Fruit fly (Drosophila melanogaster) whole organism, embryonic: ENCODE results near the gene CG31797.

Experiments
- CG14860 ChIP-seq: fragments of 200-800 bp; sonication (Bioruptor generic); IDR thresholded peaks from 3 replicates; pipeline ENCODE4 v1.3.6; 2022; ENCODE audit warnings: missing biosample characterization, missing genetic modification characterization; ENCODE audit not compliant: partially characterized antibody
- CG7556 ChIP-seq: fragments of 200-800 bp; sonication (Bioruptor generic); optimal IDR thresholded peaks from 2 replicates; lab custom pipeline; 2017; ENCODE audit warnings: missing biosample characterization, mild to moderate bottlenecking, missing genetic modification characterization
- Dbx ChIP-seq: fragments of 200-800 bp; sonication (Bioruptor generic); IDR thresholded peaks from 3 replicates; pipeline ENCODE4 v1.3.6; 2022; ENCODE audit warnings: missing biosample characterization, missing genetic modification characterization
- Dek ChIP-seq: fragments of 200-800 bp; sonication (Bioruptor generic); optimal IDR thresholded peaks from 3 replicates; lab custom pipeline; 2019; ENCODE audit warnings: missing biosample characterization, mild to moderate bottlenecking, missing genetic modification characterization, moderate library complexity
- NFAT ChIP-seq: fragments of 200-800 bp; sonication (Bioruptor generic); IDR thresholded peaks from 2 replicates; pipeline ENCODE4 v1.3.6; 2022; ENCODE audit warnings: missing biosample characterization, missing genetic modification characterization
- Sox102F ChIP-seq: fragments of 200-800 bp; sonication (Bioruptor generic); optimal IDR thresholded peaks from 2 replicates; lab custom pipeline; 2018; ENCODE audit warnings: missing biosample characterization, mild to moderate bottlenecking, missing genetic modification characterization, moderate library complexity
- fd96Cb ChIP-seq: fragments of 200-800 bp; sonication (Bioruptor generic); optimal IDR thresholded peaks from 2 replicates; lab custom pipeline; 2018; ENCODE audit warnings: missing biosample characterization, mild to moderate bottlenecking, missing genetic modification characterization, moderate library complexity

- no peak for TF ChIP-seq fd96Cb (tag; lab: Kevin White, UChicago)
- no peak for TF ChIP-seq CG14860
- TF ChIP-seq NFAT (GFP tag; lab: Robert Waterston, UW) = no peak
- TF ChIP-seq CG7556 = no peak
- peak; percentile 18 for TF ChIP-seq Sox102F (GFP tag; lab: Kevin White, UChicago)
- TF ChIP-seq Dbx (GFP tag; lab: Robert Waterston, UW) = no peak
- no peak for TF ChIP-seq Dek (tag; lab: Kevin White, UChicago)
Measured at dm6 chr2L:19212401-19212800, 49.6 kb downstream of the CG31797 start.
